Fruit fly (Drosophila melanogaster): ENCODE results near the gene Marcal1.

Marcal1 gene

DNA sequence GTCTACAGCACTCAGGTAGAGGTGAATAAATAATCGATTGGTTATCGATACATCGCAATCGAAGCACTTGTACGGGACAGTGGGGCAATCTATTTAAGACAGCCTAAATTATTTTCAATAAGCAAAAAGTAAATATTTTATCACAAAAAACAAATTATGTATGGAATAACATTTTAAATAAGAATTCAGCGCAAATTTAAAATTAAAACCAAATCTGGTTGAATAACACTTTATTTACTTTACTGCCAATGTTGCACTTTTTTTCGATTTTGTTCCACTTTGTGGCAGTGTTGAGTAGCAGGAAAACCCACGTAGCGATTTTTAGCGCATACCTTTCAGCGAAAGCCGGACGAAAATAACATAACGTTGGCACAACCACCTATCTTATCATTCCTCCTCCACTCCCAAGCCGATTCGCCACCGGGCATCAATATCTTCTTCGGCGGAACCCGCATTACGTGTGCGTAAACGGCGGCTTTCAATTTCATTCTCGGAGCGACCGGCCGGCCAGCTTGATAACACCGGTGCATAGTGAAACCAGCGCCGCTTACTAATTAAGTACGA, 21.8 kb downstream of the Marcal1 start, which contains the start of the genes Gmd and CG3792 (continued):
- TF ChIP-seq CG7987 (GFP tag; optimal IDR thresholded peaks at IDR 0.05) (peak; percentile 83), gt (GFP tag; IDR thresholded peaks at IDR 0.05) (peak; percentile 87), dati (GFP tag; IDR thresholded peaks at IDR 0.05) (peak; percentile 84), ftz-f1 (GFP tag; optimal IDR thresholded peaks at IDR 0.05) (peak; percentile 52), Sin3A (optimal IDR thresholded peaks at IDR 0.05) (peak; percentile 82), sd (tag; optimal IDR thresholded peaks at IDR 0.05) (peak; percentile 93), CG18599 (GFP tag; optimal IDR thresholded peaks at IDR 0.05) (peak; percentile 96), CG14050 (GFP tag; IDR thresholded peaks at IDR 0.05) (peak; percentile 93), CG10654 (GFP tag; optimal IDR thresholded peaks at IDR 0.05) (peak; percentile 92), CG12659 (GFP tag; optimal IDR thresholded peaks at IDR 0.05) (peak; percentile 97), otp (GFP tag; IDR thresholded peaks at IDR 0.05) (peak; percentile 89), Ada2b (GFP tag; IDR thresholded peaks at IDR 0.05) (peak; percentile 96), Abd-B (GFP tag; optimal IDR thresholded peaks at IDR 0.05) (peak; percentile 86), CG6654 (GFP tag; optimal IDR thresholded peaks at IDR 0.05) (peak; percentile 81), CG7372 (GFP tag; IDR thresholded peaks at IDR 0.05) (peak; percentile 96), ind (GFP tag; optimal IDR thresholded peaks at IDR 0.05) (peak; percentile 97), CG33213 (GFP tag; optimal IDR thresholded peaks at IDR 0.05) (peak; percentile 86), Ssrp (tag; optimal IDR thresholded peaks at IDR 0.05) (peak; percentile 95), HLH3B (GFP tag; IDR thresholded peaks at IDR 0.05) (peak; percentile 95), dimm (GFP tag; IDR thresholded peaks at IDR 0.05) (peak; percentile 84), knrl (GFP tag; IDR thresholded peaks at IDR 0.05; ENCODE audit: partially characterized antibody) (peak; percentile 87), CG5180 (GFP tag; optimal IDR thresholded peaks at IDR 0.05) (no peak), Dp (GFP tag; optimal IDR thresholded peaks at IDR 0.05) (peak; percentile 22), jing (GFP tag; optimal IDR thresholded peaks at IDR 0.05) (no peak), ATbp (GFP tag; optimal IDR thresholded peaks at IDR 0.05) (no peak), sqz (GFP tag; optimal IDR thresholded peaks at IDR 0.05) (peak; percentile 91), tin (GFP tag; optimal IDR thresholded peaks at IDR 0.05) (peak; percentile 93), ac (GFP tag; optimal IDR thresholded peaks at IDR 0.05) (peak; percentile 73), CG16813 (GFP tag; IDR thresholded peaks at IDR 0.05; ENCODE audit: partially characterized antibody) (peak; percentile 84), H15 (GFP tag; IDR thresholded peaks at IDR 0.05) (peak; percentile 95), pzg (GFP tag; optimal IDR thresholded peaks at IDR 0.05) (peak; percentile 57), hb (GFP tag; IDR thresholded peaks at IDR 0.05; ENCODE audit: partially characterized antibody) (peak; percentile 88), crc (GFP tag; optimal IDR thresholded peaks at IDR 0.05) (peak; percentile 90), row (GFP tag; IDR thresholded peaks at IDR 0.05) (peak; percentile 99), ERR (GFP tag; optimal IDR thresholded peaks at IDR 0.05) (peak; percentile 90), onecut (GFP tag; IDR thresholded peaks at IDR 0.05) (peak; percentile 89), Camta (GFP tag; optimal IDR thresholded peaks at IDR 0.05) (peak; percentile 96), ab (GFP tag; optimal IDR thresholded peaks at IDR 0.05) (peak; percentile 84), CG1233 (GFP tag; optimal IDR thresholded peaks at IDR 0.05) (peak; percentile 94), BtbVII (GFP tag; optimal IDR thresholded peaks at IDR 0.05) (peak; percentile 95), NK7.1 (GFP tag; optimal IDR thresholded peaks at IDR 0.05) (peak; percentile 81), CG14667 (GFP tag; IDR thresholded peaks at IDR 0.05) (peak; percentile 93), lbe (GFP tag; optimal IDR thresholded peaks at IDR 0.05) (peak; percentile 91), klu (GFP tag; IDR thresholded peaks at IDR 0.05) (peak; percentile 95), CG8944 (GFP tag; optimal IDR thresholded peaks at IDR 0.05) (peak; percentile 94), grn (GFP tag; optimal IDR thresholded peaks at IDR 0.05) (peak; percentile 59), shn (GFP tag; optimal IDR thresholded peaks at IDR 0.05) (peak; percentile 92), MESR4 (GFP tag; optimal IDR thresholded peaks at IDR 0.05) (peak; percentile 12), fd102C (GFP tag; optimal IDR thresholded peaks at IDR 0.05) (peak; percentile 42), Scr (GFP tag; IDR thresholded peaks at IDR 0.05; ENCODE audit: partially characterized antibody) (peak; percentile 82), jigr1 (GFP tag; IDR thresholded peaks at IDR 0.05) (peak; percentile 91)

Data from whole organism, embryonic.